Worm (Caenorhabditis elegans): ENCODE results near the gene Y105C5B.5.

The Y105C5B.5 gene

ce11 chrIV:15895861-15896260, 5.2 kb downstream of the Y105C5B.5 start (continued):
- TF ChIP-seq bed-1 (GFP tag; IDR thresholded peaks at IDR 0.05), result peak; percentile 97
- TF ChIP-seq ceh-100 (GFP tag; IDR thresholded peaks at IDR 0.05), result peak; percentile 93
- TF ChIP-seq nfyb-1 (GFP tag; IDR thresholded peaks at IDR 0.05), result peak; percentile 96; the same call in 1 of the 2 replicates
- peak; percentile 98 for TF ChIP-seq Y53F4B.3 (GFP tag; IDR thresholded peaks at IDR 0.05)
- peak; percentile 98 for TF ChIP-seq Y95B8A.8 (GFP tag; IDR thresholded peaks at IDR 0.05)
- peak; percentile 95; the same call in 1 of the 2 replicates for TF ChIP-seq egl-44 (GFP tag; IDR thresholded peaks at IDR 0.05)
- peak; percentile 71 for TF ChIP-seq ceh-91 (GFP tag; IDR thresholded peaks at IDR 0.05)
- TF ChIP-seq egrh-3 (GFP tag; IDR thresholded peaks at IDR 0.05), result peak; percentile 96
- TF ChIP-seq let-526 (GFP tag; IDR thresholded peaks at IDR 0.05), result peak; percentile 98

ce11 chrIV:15894819-15895218, 6.2 kb downstream of the Y105C5B.5 start:
- TF ChIP-seq akir-1 (GFP tag; optimal IDR thresholded peaks at IDR 0.05) (no peak), attf-6 (GFP tag; IDR thresholded peaks at IDR 0.05) (peak; percentile 62; the same call in 1 of the 2 replicates), snpc-4 (GFP tag; optimal IDR thresholded peaks at IDR 0.05) (no peak), snpc-4 (tag; optimal IDR thresholded peaks at IDR 0.05) (peak in 1 of 4 experiments; percentile 7)

- TF ChIP-seq snpc-3.4 (tag; optimal IDR thresholded peaks at IDR 0.05) (no peak), lin-40 (tag; optimal IDR thresholded peaks at IDR 0.05) (no peak), egl-18 (GFP tag; IDR thresholded peaks at IDR 0.05) (no peak), snpc-1.3 (tag; optimal IDR thresholded peaks at IDR 0.05; ENCODE audit: insufficient read depth) (no peak), unc-62 (GFP tag; optimal IDR thresholded peaks at IDR 0.05) (no peak), aptf-3 (GFP tag; IDR thresholded peaks at IDR 0.05) (no peak), F10E7.11 (tag; optimal IDR thresholded peaks at IDR 0.05) (no peak), nfyb-1 (GFP tag; IDR thresholded peaks at IDR 0.05) (no peak), F23B12.7 (tag; optimal IDR thresholded peaks at IDR 0.05; ENCODE audit: insufficient read depth) (no peak), F22D6.2 (tag; optimal IDR thresholded peaks at IDR 0.05) (no peak), egl-44 (GFP tag; IDR thresholded peaks at IDR 0.05) (no peak), repo-1 (tag; optimal IDR thresholded peaks at IDR 0.05) (no peak), F49E8.2 (tag; optimal IDR thresholded peaks at IDR 0.05; ENCODE audit: insufficient read depth) (no peak)
These were observed 6.9 kb downstream of the Y105C5B.5 start, which contains the start of gene srv-14 for ce11 chrIV:15894133-15894532. srv-14 (minus strand) TSS chrIV:15894233.

ce11 chrIV:15883922-15884321, 17.1 kb downstream of the Y105C5B.5 start, which contains the start of gene Y105C5B.3:
Y105C5B.3 (plus strand) TSS chrIV:15884222.
- TF ChIP-seq Y67H2A.10 (GFP tag; conservative IDR thresholded peaks at IDR 0.05) (no peak), snpc-4 (GFP tag; optimal IDR thresholded peaks at IDR 0.05) (no peak), snpc-4 (tag; optimal IDR thresholded peaks at IDR 0.05) (peak in 1 of 4 experiments; percentile 12), akir-1 (GFP tag; optimal IDR thresholded peaks at IDR 0.05) (no peak), lir-1 (GFP tag; conservative IDR thresholded peaks at IDR 0.05) (no peak)

- no peak for TF ChIP-seq ceh-100 (GFP tag; IDR thresholded peaks at IDR 0.05)
- no peak for TF ChIP-seq ets-4 (GFP tag; optimal IDR thresholded peaks at IDR 0.05)
- TF ChIP-seq ztf-26 (tag; optimal IDR thresholded peaks at IDR 0.05), result no peak
- peak; percentile 83 for TF ChIP-seq attf-6 (GFP tag; IDR thresholded peaks at IDR 0.05)
- TF ChIP-seq snpc-4 (GFP tag; optimal IDR thresholded peaks at IDR 0.05), result peak; percentile 23
- TF ChIP-seq snpc-4 (tag; optimal IDR thresholded peaks at IDR 0.05), result peak in 2 of 4 experiments; percentile 39 to 63
- TF ChIP-seq zfh-2 (GFP tag; conservative IDR thresholded peaks at IDR 0.05), result no peak
These were observed 20.9 kb downstream of the Y105C5B.5 start for ce11 chrIV:15880114-15880513.

- no peak for TF ChIP-seq nfyb-1 (GFP tag; IDR thresholded peaks at IDR 0.05)
- no peak for TF ChIP-seq athp-1 (tag; optimal IDR thresholded peaks at IDR 0.05)
- peak; percentile 7 for TF ChIP-seq snpc-4 (GFP tag; optimal IDR thresholded peaks at IDR 0.05)
- no peak for TF ChIP-seq snpc-4 (tag; optimal IDR thresholded peaks at IDR 0.05)
- no peak for TF ChIP-seq rcor-1 (GFP tag; IDR thresholded peaks at IDR 0.05)
- no peak for TF ChIP-seq madf-10 (tag; optimal IDR thresholded peaks at IDR 0.05)
These were observed 22.8 kb downstream of the Y105C5B.5 start for ce11 chrIV:15878262-15878661.

All from whole organism, young adult.